Fruit fly (Drosophila melanogaster) whole organism, embryonic: ENCODE data around the gene Osi2.

Source experiments
- CG8478 ChIP-seq: fragments of >200 bp; optimal IDR thresholded peaks from 2 replicates; lab custom pipeline; 2018
- Mrtf ChIP-seq: fragments of 200-800 bp; sonication (Bioruptor generic); IDR thresholded peaks from 3 replicates; pipeline ENCODE4 v1.3.6; 2022; ENCODE audit warnings: missing biosample characterization, missing genetic modification characterization

dm6 chr3R:6241289-6241688 is 32.1 kb downstream of the Osi2 start:
- TF ChIP-seq CG8478 (lab: Kevin White, UChicago) (no peak), Mrtf (no peak)
